Worm (Caenorhabditis elegans) whole organism, L1 larva: ENCODE measurements around the gene pwp-1.

Experiments used
- C04F5.9 ChIP-seq: sonication (generic microtip); optimal IDR thresholded peaks from 2 replicates; lab custom pipeline; 2016; ENCODE audit warnings: missing genetic modification characterization, missing compliant biosample characterization
- C16A3.4 ChIP-seq: fragments of 150-350 bp; optimal IDR thresholded peaks from 2 replicates; lab custom pipeline; 2014; ENCODE audit warnings: missing biosample characterization, missing genetic modification characterization
- F16B12.6 ChIP-seq: fragments of 150-350 bp; optimal IDR thresholded peaks from 2 replicates; lab custom pipeline; 2014; ENCODE audit warnings: missing biosample characterization, missing genetic modification characterization
- aha-1 ChIP-seq: fragments of 150-350 bp; optimal IDR thresholded peaks from 2 replicates; lab custom pipeline; 2014; ENCODE audit warnings: missing biosample characterization, missing genetic modification characterization
- aly-2 ChIP-seq: fragments of 150-350 bp; optimal IDR thresholded peaks from 2 replicates; lab custom pipeline; 2014; ENCODE audit warnings: missing biosample characterization, missing genetic modification characterization
- blmp-1 ChIP-seq: fragments of 150-350 bp; optimal IDR thresholded peaks from 2 replicates; lab custom pipeline; 2014; ENCODE audit warnings: missing biosample characterization, missing genetic modification characterization
- ceh-63 ChIP-seq: fragments of 200-800 bp; sonication (Bioruptor generic); optimal IDR thresholded peaks from 2 replicates; lab custom pipeline; 2018; ENCODE audit warnings: mild to moderate bottlenecking, missing genetic modification characterization, missing compliant biosample characterization
- ceh-8 ChIP-seq: fragments of 200-800 bp; sonication (Bioruptor generic); optimal IDR thresholded peaks from 2 replicates; lab custom pipeline; 2018; ENCODE audit warnings: mild to moderate bottlenecking, missing genetic modification characterization, moderate library complexity, missing compliant biosample characterization
- dpl-1 ChIP-seq, 3 experiments: fragments of 150-350 bp in 2 of 3; sonication (generic microtip) in 1 of 3; optimal IDR thresholded peaks; 2 replicates each; lab custom pipeline; 2014 to 2017; ENCODE audit warnings: missing biosample characterization in 3 of 3, missing genetic modification characterization in 3 of 3, missing genetic modification reagents in 3 of 3
- dsc-1 ChIP-seq: sonication (generic microtip); optimal IDR thresholded peaks from 2 replicates; lab custom pipeline; 2016; ENCODE audit warnings: mild to moderate bottlenecking, missing genetic modification characterization, missing compliant biosample characterization
- efl-1 ChIP-seq, 4 experiments: fragments of 150-350 bp; optimal IDR thresholded peaks in 3 of 4; peaks in 1 of 4; 1 replicate in 1 of 4; 2 replicates in 3 of 4; lab custom pipeline; 2014; ENCODE audit warnings: missing biosample characterization in 2 of 4, missing genetic modification characterization in 2 of 4, missing genetic modification reagents in 2 of 4
- efl-3 ChIP-seq: fragments of 200-800 bp; sonication (Bioruptor generic); optimal IDR thresholded peaks from 2 replicates; lab custom pipeline; 2018; ENCODE audit warnings: mild to moderate bottlenecking, missing genetic modification characterization, missing compliant biosample characterization
- egl-13 ChIP-seq: sonication (generic microtip); optimal IDR thresholded peaks from 2 replicates; lab custom pipeline; 2016; ENCODE audit warnings: missing genotype, missing genetic modification reagents, missing genetic modification characterization, missing compliant biosample characterization
- elt-2 ChIP-seq: sonication (generic microtip); optimal IDR thresholded peaks from 2 replicates; lab custom pipeline; 2016; ENCODE audit warnings: missing genetic modification characterization, mild to moderate bottlenecking, inconsistent platforms, missing compliant biosample characterization, missing genetic modification reagents
- elt-3 ChIP-seq, 6 experiments: fragments of 150-350 bp in 1 of 6; sonication (generic microtip); optimal IDR thresholded peaks; 2 replicates each; lab custom pipeline; 2017 to 2018; ENCODE audit warnings: missing biosample characterization in 6 of 6, missing genetic modification characterization in 6 of 6, inconsistent platforms in 1 of 6
- fos-1 ChIP-seq: fragments of 150-350 bp; optimal IDR thresholded peaks from 2 replicates; lab custom pipeline; 2014; ENCODE audit warnings: missing biosample characterization, missing genetic modification characterization
- hlh-17 ChIP-seq: fragments of 200-800 bp; sonication (Bioruptor generic); optimal IDR thresholded peaks from 2 replicates; lab custom pipeline; 2018; ENCODE audit warnings: missing genetic modification characterization, mild to moderate bottlenecking, missing compliant biosample characterization, moderate library complexity, borderline replicate concordance
- hpl-2 ChIP-seq: fragments of 150-350 bp; optimal IDR thresholded peaks from 2 replicates; lab custom pipeline; 2014; ENCODE audit warnings: missing biosample characterization, missing genetic modification reagents, missing genetic modification characterization
- irx-1 ChIP-seq: sonication (generic microtip); optimal IDR thresholded peaks from 2 replicates; lab custom pipeline; 2016; ENCODE audit warnings: missing genetic modification characterization, missing compliant biosample characterization
- isw-1 ChIP-seq: fragments of 200-800 bp; sonication (Bioruptor generic); IDR thresholded peaks from 2 replicates; pipeline ENCODE4 v1.3.6; 2022; ENCODE audit warnings: missing genetic modification characterization, missing compliant biosample characterization
- jun-1 ChIP-seq: fragments of 150-350 bp; optimal IDR thresholded peaks from 2 replicates; lab custom pipeline; 2014; ENCODE audit warnings: missing biosample characterization, missing genetic modification reagents, missing genetic modification characterization
- lin-13 ChIP-seq: fragments of 150-350 bp; optimal IDR thresholded peaks from 2 replicates; lab custom pipeline; 2014; ENCODE audit warnings: missing biosample characterization, missing genetic modification reagents, missing genetic modification characterization
- lin-14 ChIP-seq: fragments of 200-800 bp; sonication (Bioruptor generic); optimal IDR thresholded peaks from 2 replicates; lab custom pipeline; 2018; ENCODE audit warnings: mild to moderate bottlenecking, missing genetic modification characterization, moderate library complexity, missing compliant biosample characterization
- lin-15B ChIP-seq: fragments of 150-350 bp; sonication (generic microtip); optimal IDR thresholded peaks from 3 replicates; lab custom pipeline; 2014; ENCODE audit warnings: missing biosample characterization, missing genetic modification characterization
- lin-39 ChIP-seq: fragments of 150-350 bp; optimal IDR thresholded peaks from 2 replicates; lab custom pipeline; 2014; ENCODE audit warnings: missing biosample characterization, missing genetic modification reagents, missing genetic modification characterization
- lsy-2 ChIP-seq, 2 experiments: fragments of 150-350 bp; optimal IDR thresholded peaks; 2 replicates each; lab custom pipeline; 2014; ENCODE audit warnings: missing biosample characterization in 2 of 2, missing genetic modification characterization in 2 of 2
- mdl-1 ChIP-seq, 2 experiments: fragments of 150-350 bp; optimal IDR thresholded peaks; 2 replicates each; lab custom pipeline; 2014 to 2017; ENCODE audit warnings: missing biosample characterization in 2 of 2, missing genetic modification characterization in 2 of 2, inconsistent platforms in 1 of 2
- mep-1 ChIP-seq: fragments of 150-350 bp; optimal IDR thresholded peaks from 2 replicates; lab custom pipeline; 2014; ENCODE audit warnings: missing biosample characterization, missing genetic modification characterization
- nhr-19 ChIP-seq: fragments of 200-800 bp; sonication (Bioruptor generic); conservative IDR thresholded peaks from 2 replicates; pipeline ENCODE4 v1.3.6; 2022; ENCODE audit warnings: missing genetic modification characterization, missing compliant biosample characterization
- nhr-237 ChIP-seq: fragments of 150-350 bp; optimal IDR thresholded peaks from 2 replicates; lab custom pipeline; 2014; ENCODE audit warnings: missing biosample characterization, missing genetic modification characterization
- nhr-28 ChIP-seq: fragments of 150-350 bp; optimal IDR thresholded peaks from 2 replicates; lab custom pipeline; 2014; ENCODE audit warnings: missing biosample characterization, missing genetic modification characterization
- nhr-71 ChIP-seq: sonication (generic microtip); optimal IDR thresholded peaks from 2 replicates; lab custom pipeline; 2016; ENCODE audit warnings: mild to moderate bottlenecking, missing genetic modification characterization, moderate library complexity, missing compliant biosample characterization
- nhr-84 ChIP-seq: sonication (generic microtip); optimal IDR thresholded peaks from 2 replicates; lab custom pipeline; 2017; ENCODE audit warnings: missing biosample characterization, missing genetic modification characterization
- nhr-90 ChIP-seq: sonication (generic microtip); optimal IDR thresholded peaks from 2 replicates; lab custom pipeline; 2016; ENCODE audit warnings: mild to moderate bottlenecking, missing genetic modification characterization, missing compliant biosample characterization; ENCODE audit not compliant: poor library complexity
- rnt-1 ChIP-seq: sonication (generic microtip); optimal IDR thresholded peaks from 2 replicates; lab custom pipeline; 2016; ENCODE audit warnings: mild to moderate bottlenecking, missing genetic modification characterization, moderate library complexity, missing compliant biosample characterization
- snpc-4 ChIP-seq: fragments of 150-350 bp; optimal IDR thresholded peaks from 2 replicates; lab custom pipeline; 2014; ENCODE audit warnings: missing biosample characterization, missing genetic modification characterization
- sox-4 ChIP-seq: sonication (generic microtip); optimal IDR thresholded peaks from 2 replicates; lab custom pipeline; 2016; ENCODE audit warnings: missing genetic modification characterization, missing compliant biosample characterization
- sup-37 ChIP-seq: fragments of 200-800 bp; sonication (Bioruptor generic); optimal IDR thresholded peaks from 2 replicates; lab custom pipeline; 2018; ENCODE audit warnings: mild to moderate bottlenecking, missing genetic modification characterization, missing compliant biosample characterization
- tbx-2 ChIP-seq: sonication (generic microtip); optimal IDR thresholded peaks from 2 replicates; lab custom pipeline; 2016; ENCODE audit warnings: missing genetic modification characterization, missing compliant biosample characterization
- unc-62 ChIP-seq: fragments of 150-350 bp; optimal IDR thresholded peaks from 2 replicates; lab custom pipeline; 2014; ENCODE audit warnings: missing biosample characterization, missing genetic modification reagents, missing genetic modification characterization
- unc-98 ChIP-seq: fragments of 200-800 bp; sonication (Bioruptor generic); IDR thresholded peaks from 2 replicates; pipeline ENCODE4 v1.3.6; 2022; ENCODE audit warnings: missing genetic modification characterization, missing compliant biosample characterization
- xbp-1 ChIP-seq: sonication (generic microtip); optimal IDR thresholded peaks from 2 replicates; lab custom pipeline; 2016; ENCODE audit warnings: missing genetic modification characterization, missing compliant biosample characterization
- zag-1 ChIP-seq: fragments of 150-350 bp; optimal IDR thresholded peaks from 2 replicates; lab custom pipeline; 2014; ENCODE audit warnings: missing biosample characterization, missing genetic modification characterization
- zip-4 ChIP-seq: fragments of 200-800 bp; sonication (Bioruptor generic); optimal IDR thresholded peaks from 2 replicates; lab custom pipeline; 2018; ENCODE audit warnings: mild to moderate bottlenecking, missing genetic modification characterization, moderate library complexity, missing compliant biosample characterization
- ztf-11 ChIP-seq, 2 experiments: sonication (generic microtip); optimal IDR thresholded peaks; 2 replicates each; lab custom pipeline; 2016 to 2017; ENCODE audit warnings: missing genetic modification characterization in 2 of 2, missing biosample characterization in 1 of 2, missing compliant biosample characterization in 1 of 2
- ztf-4 ChIP-seq: fragments of 150-350 bp; optimal IDR thresholded peaks from 2 replicates; lab custom pipeline; 2014; ENCODE audit warnings: missing biosample characterization, missing genetic modification characterization

The pwp-1 gene

DNA sequence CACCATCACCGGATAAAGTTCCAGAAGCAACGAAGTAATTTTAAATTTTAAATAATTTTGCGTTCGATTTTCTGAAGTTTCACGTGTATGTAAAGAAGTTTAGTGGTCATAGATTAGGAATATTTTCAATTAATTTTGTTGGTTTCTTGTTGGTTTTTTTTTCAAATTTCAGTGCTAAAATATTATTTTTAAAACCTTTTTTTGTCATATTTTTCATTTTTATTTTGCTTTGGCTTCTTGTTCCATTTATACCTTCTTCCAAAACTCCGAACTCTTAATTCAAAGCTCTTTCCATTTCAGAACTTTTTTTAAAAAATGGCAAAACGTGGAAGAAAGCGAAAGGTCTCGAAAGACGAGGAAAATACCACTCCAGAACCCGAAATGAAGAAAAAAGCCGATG, 10.6 kb upstream of the pwp-1 start, which contains the start of gene JC8.7:
TSS of gene JC8.7 (plus strand) at position 301 of the 400 bp plus-strand sequence.
- TF ChIP-seq snpc-4 = no peak
- TF ChIP-seq efl-3 = no peak
- no peak for TF ChIP-seq zip-4 (GFP tag; lab: Kevin White, UChicago)
- no peak for TF ChIP-seq F16B12.6 (tag; lab: Kevin White, UChicago)
- no peak for TF ChIP-seq unc-62 (GFP tag; lab: Kevin White, UChicago)
- no peak for TF ChIP-seq sox-4 (tag; lab: Kevin White, UChicago)
- no peak for TF ChIP-seq nhr-71 (tag; lab: Kevin White, UChicago)
- TF ChIP-seq lin-39 (tag; lab: Kevin White, UChicago) = no peak
- TF ChIP-seq nhr-28 (tag; lab: Kevin White, UChicago) = no peak
- no peak for TF ChIP-seq ceh-8 (GFP tag; lab: Kevin White, UChicago)
- no peak for TF ChIP-seq nhr-19 (GFP tag; lab: Robert Waterston, UW)
- no peak for TF ChIP-seq sup-37 (GFP tag; lab: Kevin White, UChicago)
- no peak for TF ChIP-seq ceh-63 (GFP tag; lab: Kevin White, UChicago)
- TF ChIP-seq tbx-2 = no peak
- TF ChIP-seq rnt-1 (tag; lab: Kevin White, UChicago) = no peak
- TF ChIP-seq isw-1 (GFP tag; lab: Robert Waterston, UW) = no peak
- no peak for TF ChIP-seq nhr-84 (tag; lab: Kevin White, UChicago)
- TF ChIP-seq jun-1 (tag; lab: Kevin White, UChicago) = no peak
- TF ChIP-seq blmp-1 (tag; lab: Kevin White, UChicago) = no peak
- TF ChIP-seq unc-98 (GFP tag; lab: Robert Waterston, UW) = no peak

ce11 chrIV:13244024-13244423, 7.6 kb upstream of the pwp-1 start, which contains the start of gene cox-11:
TSS of gene cox-11 (plus strand) at chrIV:13244324.
- TF ChIP-seq C04F5.9 (tag; lab: Kevin White, UChicago) = no peak
- TF ChIP-seq fos-1 (tag; lab: Kevin White, UChicago) = no peak
- TF ChIP-seq elt-2 (tag; lab: Kevin White, UChicago) = no peak
- no peak for TF ChIP-seq irx-1 (tag; lab: Kevin White, UChicago)
- no peak for TF ChIP-seq mdl-1 (tag; optimal IDR thresholded peaks at IDR 0.05; lab: Kevin White, UChicago)
- TF ChIP-seq aly-2 (tag; lab: Kevin White, UChicago) = no peak
- TF ChIP-seq mep-1 (tag; lab: Kevin White, UChicago) = no peak
- TF ChIP-seq ztf-11 (tag; optimal IDR thresholded peaks at IDR 0.05; lab: Kevin White, UChicago) = no peak
- no peak for TF ChIP-seq hlh-17
- no peak for TF ChIP-seq C16A3.4 (tag; lab: Kevin White, UChicago)
- no peak for TF ChIP-seq lin-14
- TF ChIP-seq snpc-4 = no peak
- TF ChIP-seq dsc-1 (tag; lab: Kevin White, UChicago) = no peak
- no peak for TF ChIP-seq nhr-90
- TF ChIP-seq nhr-28 (tag; lab: Kevin White, UChicago) = no peak

- TF ChIP-seq unc-62 (GFP tag; lab: Kevin White, UChicago) (no peak), efl-1 (optimal IDR thresholded peaks at IDR 0.05; lab: Kevin White, UChicago) (no peak), efl-1 (GFP tag; optimal IDR thresholded peaks at IDR 0.05 in 1 of 2; lab: Kevin White, UChicago) (peak in 1 of 2 experiments; percentile 33)
Measured at ce11 chrIV:13243375-13243774, 7.0 kb upstream of the pwp-1 start, which contains the start of gene JC8.4. TSS of gene JC8.4 (plus strand) at chrIV:13243675.

DNA sequence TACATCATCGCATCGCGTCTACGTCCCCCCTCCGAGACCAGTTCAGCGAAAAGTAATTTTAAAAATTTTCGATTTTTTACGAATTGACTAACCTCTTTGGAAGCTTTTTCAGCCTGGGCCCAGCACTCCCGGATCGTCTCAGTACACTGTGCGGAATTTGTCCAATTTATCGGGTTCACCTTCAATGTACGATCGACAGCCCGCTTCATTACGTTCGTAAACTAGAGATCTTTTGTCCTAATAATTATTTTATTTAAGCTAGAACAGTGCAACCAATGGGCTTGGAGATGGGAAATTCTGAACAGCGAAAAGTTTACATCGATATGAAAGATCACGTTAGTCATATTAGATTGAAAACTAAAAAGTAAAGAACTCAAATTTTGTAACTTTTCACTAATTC, 5.0 kb upstream of the pwp-1 start:
- TF ChIP-seq lsy-2 (tag; optimal IDR thresholded peaks at IDR 0.05; lab: Kevin White, UChicago) (no peak), lin-13 (GFP tag; lab: Kevin White, UChicago) (no peak), lin-14 (no peak), fos-1 (tag; lab: Kevin White, UChicago) (no peak), nhr-237 (tag; lab: Kevin White, UChicago) (no peak), lin-15B (tag; lab: Kevin White, UChicago) (no peak), isw-1 (GFP tag; lab: Robert Waterston, UW) (no peak), xbp-1 (tag; lab: Kevin White, UChicago) (no peak), ztf-4 (tag; lab: Kevin White, UChicago) (no peak), zag-1 (no peak), mdl-1 (tag; optimal IDR thresholded peaks at IDR 0.05; lab: Kevin White, UChicago) (no peak), elt-3 (tag; optimal IDR thresholded peaks at IDR 0.05; lab: Kevin White, UChicago) (no peak), aha-1 (tag; lab: Kevin White, UChicago) (no peak), hpl-2 (GFP tag; lab: Kevin White, UChicago) (no peak), blmp-1 (tag; lab: Kevin White, UChicago) (no peak), dpl-1 (GFP tag; optimal IDR thresholded peaks at IDR 0.05; lab: Kevin White, UChicago) (no peak), mep-1 (tag; lab: Kevin White, UChicago) (no peak), egl-13 (tag; lab: Kevin White, UChicago) (no peak), zip-4 (GFP tag; lab: Kevin White, UChicago) (no peak)
- TF ChIP-seq, all 84 proteins: peak for 0
